Fruit fly (Drosophila melanogaster): ENCODE measurements around the gene Nrx-1.

Nrx-1 gene

DNA sequence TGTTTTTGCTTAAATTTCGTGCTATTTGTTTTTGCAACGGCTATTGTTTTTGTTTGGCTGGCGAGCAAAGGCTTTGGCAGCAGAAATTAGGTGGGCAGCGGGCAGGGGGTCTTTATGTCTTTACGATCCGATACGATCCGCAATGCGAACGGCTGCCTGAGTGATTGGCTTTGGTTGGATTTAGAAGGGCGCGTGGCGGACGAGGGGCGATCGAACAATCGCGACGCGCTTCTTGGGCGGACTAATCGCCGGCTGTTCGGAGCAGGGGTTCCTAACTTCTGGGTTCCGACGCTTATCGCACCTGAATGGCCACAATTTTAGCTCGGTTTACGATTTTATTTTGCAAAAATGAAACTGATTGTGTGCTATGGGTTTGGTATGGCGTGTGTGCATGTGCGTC lies 58.9 kb downstream of the Nrx-1 start (continued):
- no peak for TF ChIP-seq zfh2 (GFP tag; optimal IDR thresholded peaks at IDR 0.05)
- no peak for TF ChIP-seq bowl (GFP tag; IDR thresholded peaks at IDR 0.05)
- no peak for TF ChIP-seq E2f1 (GFP tag; IDR thresholded peaks at IDR 0.05)
- TF ChIP-seq CG32767 (GFP tag; IDR thresholded peaks at IDR 0.05), result no peak
- no peak for TF ChIP-seq Dip3 (GFP tag; optimal IDR thresholded peaks at IDR 0.05)
- no peak for TF ChIP-seq al (GFP tag; IDR thresholded peaks at IDR 0.05)
- TF ChIP-seq sr (GFP tag; IDR thresholded peaks at IDR 0.05), result no peak
- TF ChIP-seq Rx (GFP tag; IDR thresholded peaks at IDR 0.05), result no peak
- TF ChIP-seq CG12744 (GFP tag; optimal IDR thresholded peaks at IDR 0.05), result no peak
- no peak for TF ChIP-seq nerfin-1 (tag; optimal IDR thresholded peaks at IDR 0.05)
- TF ChIP-seq slbo (GFP tag; IDR thresholded peaks at IDR 0.05), result peak; percentile 31; the same call in 1 of the 2 replicates
- no peak for TF ChIP-seq sc (optimal IDR thresholded peaks at IDR 0.05)
- no peak for TF ChIP-seq sc (GFP tag; optimal IDR thresholded peaks at IDR 0.05)
- no peak for TF ChIP-seq pum (GFP tag; optimal IDR thresholded peaks at IDR 0.05)
- TF ChIP-seq fu2 (GFP tag; optimal IDR thresholded peaks at IDR 0.05), result no peak
- no peak for TF ChIP-seq CG7556 (GFP tag; optimal IDR thresholded peaks at IDR 0.05)
- TF ChIP-seq CkIIα-i1 (GFP tag; IDR thresholded peaks at IDR 0.05), result no peak
- TF ChIP-seq sob (GFP tag; IDR thresholded peaks at IDR 0.05), result 0 out of 2 replicates have a peak, but pooled peaks have one; percentile 16
- TF ChIP-seq nmo (GFP tag; optimal IDR thresholded peaks at IDR 0.05), result no peak
- no peak for TF ChIP-seq CG15601 (tag; optimal IDR thresholded peaks at IDR 0.05)
- TF ChIP-seq slou (GFP tag; optimal IDR thresholded peaks at IDR 0.05), result no peak
- TF ChIP-seq zen (tag; optimal IDR thresholded peaks at IDR 0.05), result no peak
- TF ChIP-seq CG16863 (GFP tag; optimal IDR thresholded peaks at IDR 0.05), result no peak
- TF ChIP-seq CG1792 (GFP tag; optimal IDR thresholded peaks at IDR 0.05), result no peak
- no peak for TF ChIP-seq CG10565 (GFP tag; optimal IDR thresholded peaks at IDR 0.05)
- TF ChIP-seq Ets97D (GFP tag; optimal IDR thresholded peaks at IDR 0.05), result no peak
- TF ChIP-seq fd102C (GFP tag; optimal IDR thresholded peaks at IDR 0.05), result no peak
- peak; percentile 85 for TF ChIP-seq CG10543 (GFP tag; optimal IDR thresholded peaks at IDR 0.05)
- TF ChIP-seq hbn (GFP tag; IDR thresholded peaks at IDR 0.05; ENCODE audit: partially characterized antibody), result no peak
- no peak for TF ChIP-seq NfI (GFP tag; optimal IDR thresholded peaks at IDR 0.05)
- TF ChIP-seq lab (GFP tag; optimal IDR thresholded peaks at IDR 0.05), result peak; percentile 1
- TF ChIP-seq peb (GFP tag; IDR thresholded peaks at IDR 0.05), result no peak
- no peak for TF ChIP-seq HHEX (GFP tag; optimal IDR thresholded peaks at IDR 0.05)
- no peak for TF ChIP-seq fd96Cb (tag; optimal IDR thresholded peaks at IDR 0.05)
- TF ChIP-seq Hr51 (GFP tag; optimal IDR thresholded peaks at IDR 0.05), result no peak
- TF ChIP-seq tna (GFP tag; IDR thresholded peaks at IDR 0.05; ENCODE audit: partially characterized antibody), result no peak
- TF ChIP-seq ham (GFP tag; IDR thresholded peaks at IDR 0.05), result no peak
- TF ChIP-seq CrebB (tag; optimal IDR thresholded peaks at IDR 0.05), result no peak
- no peak for TF ChIP-seq CG12071 (GFP tag; optimal IDR thresholded peaks at IDR 0.05)
- TF ChIP-seq maf-S (GFP tag; optimal IDR thresholded peaks at IDR 0.05), result no peak
- no peak for TF ChIP-seq tx (GFP tag; optimal IDR thresholded peaks at IDR 0.05)
- TF ChIP-seq CG42726 (GFP tag; IDR thresholded peaks at IDR 0.05; ENCODE audit: partially characterized antibody), result no peak
- no peak for TF ChIP-seq ems (GFP tag; optimal IDR thresholded peaks at IDR 0.05)
- TF ChIP-seq Deaf1 (tag; optimal IDR thresholded peaks at IDR 0.05), result peak; percentile 58
- TF ChIP-seq ara (GFP tag; IDR thresholded peaks at IDR 0.05), result no peak
- no peak for TF ChIP-seq C15 (GFP tag; IDR thresholded peaks at IDR 0.05)
- no peak for TF ChIP-seq ssp (GFP tag; IDR thresholded peaks at IDR 0.05)
- TF ChIP-seq CG7987 (GFP tag; optimal IDR thresholded peaks at IDR 0.05), result no peak
- no peak for TF ChIP-seq Lhr (GFP tag; optimal IDR thresholded peaks at IDR 0.05)
- TF ChIP-seq sd (tag; optimal IDR thresholded peaks at IDR 0.05), result peak; percentile 81
- TF ChIP-seq CG18476 (GFP tag; optimal IDR thresholded peaks at IDR 0.05), result peak; percentile 83
- TF ChIP-seq CG14441 (GFP tag; IDR thresholded peaks at IDR 0.05), result no peak

Data from whole organism, embryonic.